Worm (Caenorhabditis elegans) whole organism, midembryonic: Measurements from ENCODE around the gene C10A4.3.

Experiments
- T22C8.4 ChIP-seq: fragments of 200-800 bp; sonication (Bioruptor generic); IDR thresholded peaks from 2 replicates; pipeline ENCODE4 v1.3.6; 2022; ENCODE audit warnings: missing genetic modification characterization, missing compliant biosample characterization
- cog-1 ChIP-seq: sonication (generic microtip); optimal IDR thresholded peaks from 2 replicates; lab custom pipeline; 2016; ENCODE audit warnings: missing genetic modification characterization, missing compliant biosample characterization
- flt-1 ChIP-seq: fragments of 200-800 bp; sonication (Bioruptor generic); IDR thresholded peaks from 2 replicates; pipeline ENCODE4 v1.3.6; 2022; ENCODE audit warnings: missing genetic modification characterization, missing compliant biosample characterization
- klf-2 ChIP-seq: fragments of 200-800 bp; sonication (Bioruptor generic); conservative IDR thresholded peaks from 2 replicates; pipeline ENCODE4 v1.3.6; 2022; ENCODE audit warnings: missing genetic modification reagents, missing genetic modification characterization, missing compliant biosample characterization
- tab-1 ChIP-seq: fragments of 200-800 bp; sonication (Bioruptor generic); IDR thresholded peaks from 2 replicates; pipeline ENCODE4 v1.3.6; 2022; ENCODE audit warnings: missing genetic modification characterization, missing compliant biosample characterization

ce11 chrX:7409030-7409429, 3.5 kb downstream of the C10A4.3 start:
- TF ChIP-seq cog-1 (tag; lab: Kevin White, UChicago) (no peak), T22C8.4 (GFP tag; lab: Robert Waterston, UW) (no peak), tab-1 (GFP tag; lab: Robert Waterston, UW) (no peak), klf-2 (no peak), flt-1 (GFP tag; lab: Robert Waterston, UW) (no peak)
